Worm (Caenorhabditis elegans): ENCODE data around the gene rab-39.

Gene rab-39

DNA sequence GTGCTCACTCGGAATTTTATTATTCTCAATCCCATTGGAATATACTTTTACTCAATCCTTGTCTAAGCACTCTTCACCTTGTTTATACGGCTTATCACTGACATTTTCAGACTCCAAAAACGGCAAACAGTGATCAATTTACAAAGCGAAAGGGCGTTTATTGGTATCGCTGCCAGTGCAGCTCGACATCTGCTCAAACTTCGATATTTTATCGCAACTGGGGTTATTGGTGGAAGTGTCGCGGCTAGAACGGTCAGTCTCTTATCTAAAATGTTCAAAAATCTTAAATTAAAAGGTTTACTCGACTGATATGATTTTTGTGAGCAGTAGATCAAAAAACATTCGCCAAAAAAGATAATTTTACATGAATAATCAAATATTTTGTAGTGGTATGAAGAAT is 2.8 kb upstream of the rab-39 start:
- no peak for TF ChIP-seq unc-62 (GFP tag; optimal IDR thresholded peaks at IDR 0.05)

DNA sequence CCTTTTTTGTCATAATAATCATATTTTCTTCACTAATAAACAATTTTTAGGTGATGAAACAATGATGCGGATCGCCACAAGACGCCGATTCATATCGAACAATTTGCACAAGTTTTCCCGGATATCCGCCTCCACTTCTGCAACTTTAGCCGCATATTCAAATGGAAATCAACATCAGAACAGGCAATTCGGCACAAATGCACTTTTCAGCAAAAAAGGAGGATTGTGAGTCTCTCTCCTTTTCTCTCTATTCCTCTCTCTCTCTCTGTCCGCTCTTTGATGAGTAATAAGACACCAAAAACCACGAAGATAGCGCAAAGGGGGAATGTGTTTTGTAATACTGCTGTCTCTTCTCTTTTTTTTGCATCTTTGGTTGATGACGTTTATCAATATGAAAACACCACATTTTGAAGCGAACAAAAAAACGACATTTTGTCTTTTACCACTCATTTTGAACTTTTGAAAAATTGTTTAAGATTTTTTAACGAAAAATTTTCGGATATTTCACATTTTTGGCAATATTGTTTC is 2.2 kb upstream of the rab-39 start, which contains the start of gene eat-3:
TSS of gene eat-3 (plus strand) at position 51 of the 528 bp plus-strand sequence.
- TF ChIP-seq unc-62 (GFP tag; optimal IDR thresholded peaks at IDR 0.05) = no peak

DNA sequence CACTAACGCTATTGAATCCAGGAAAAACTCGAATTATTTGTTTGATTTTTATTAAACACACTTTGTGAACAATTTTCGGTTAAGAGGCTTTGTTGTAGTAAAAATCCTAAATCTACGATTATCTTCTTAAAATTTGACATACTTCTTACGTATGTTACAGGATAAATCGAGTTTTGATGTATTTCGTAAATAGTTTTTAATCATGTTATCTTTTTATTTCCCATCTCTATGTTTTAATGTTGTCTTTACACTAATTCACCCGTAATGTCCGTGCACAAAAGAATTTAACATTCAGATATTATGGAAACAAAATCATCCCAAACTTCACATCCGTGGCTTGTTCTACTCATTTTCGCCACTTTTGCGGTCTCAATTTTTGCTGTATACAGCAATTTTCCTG is 940 bp upstream of the rab-39 start, which contains the start of gene egli-1:
TSS of gene egli-1 (plus strand) at position 301 of the 400 bp plus-strand sequence.
- no peak for TF ChIP-seq unc-62 (GFP tag; optimal IDR thresholded peaks at IDR 0.05)

DNA sequence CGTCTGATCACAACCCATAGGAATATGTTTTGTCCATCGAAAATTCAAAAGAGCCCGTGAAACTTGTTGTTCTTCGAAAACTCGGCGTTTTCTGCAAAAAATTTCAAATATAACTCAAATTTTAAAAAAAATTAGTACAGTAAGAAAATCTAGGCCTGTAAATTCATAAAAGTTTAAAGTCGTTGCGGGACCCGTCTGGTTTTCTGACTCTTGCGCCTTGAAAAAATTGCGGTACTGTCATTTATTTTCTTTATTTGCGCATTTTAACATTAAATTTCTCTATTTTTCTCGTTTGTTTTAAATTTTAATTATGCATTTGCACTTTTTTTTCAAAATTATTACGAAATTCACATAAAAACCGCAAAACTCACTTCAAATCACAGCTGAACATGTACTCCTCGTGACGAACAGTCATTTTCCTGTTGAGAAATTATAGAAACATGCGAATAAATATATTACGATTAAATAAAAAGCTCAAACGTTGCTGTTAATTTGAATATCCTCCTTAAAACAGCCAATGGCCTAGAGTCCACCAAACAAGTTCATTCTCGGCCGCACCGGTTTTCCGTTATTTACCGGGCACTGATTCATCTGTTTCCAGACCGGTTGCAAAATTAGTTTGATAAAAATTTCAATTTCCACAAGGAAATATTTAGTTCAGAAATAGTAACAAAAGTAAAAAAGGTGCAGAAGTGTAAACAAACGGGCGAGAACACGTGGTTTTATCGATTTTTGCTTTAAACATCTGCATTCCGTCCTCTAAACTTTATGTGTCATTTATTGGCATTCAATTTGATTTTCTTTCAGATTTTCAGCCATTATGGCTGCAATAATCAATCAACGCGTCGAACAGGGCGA is 3.4 kb downstream of the rab-39 start, which contains the start of the genes csa-1 and wdfy-2:
TSS of gene csa-1 (minus strand) at position 669 of the 858 bp plus-strand sequence.
TSS of gene wdfy-2 (plus strand) at position 808 of the 858 bp plus-strand sequence.
- TF ChIP-seq unc-62 (GFP tag; optimal IDR thresholded peaks at IDR 0.05) = no peak

DNA sequence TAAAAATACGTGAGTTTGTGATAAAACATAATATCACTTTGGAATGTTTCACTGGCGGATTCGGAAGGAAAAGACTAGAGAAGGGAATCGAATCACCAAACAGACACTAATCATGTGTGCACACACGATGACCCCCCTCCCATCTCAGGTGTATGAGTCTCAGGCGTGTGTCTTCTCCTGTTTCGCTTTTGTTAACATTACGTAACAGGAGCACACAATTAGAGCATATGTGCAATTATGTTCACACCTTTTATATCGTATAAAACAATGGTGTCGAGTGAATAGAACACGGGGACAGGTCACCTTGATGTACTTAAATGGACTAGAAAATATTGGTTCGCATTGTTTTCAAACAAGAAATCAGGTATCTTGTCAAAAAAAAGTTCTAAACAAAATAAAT is 5.9 kb downstream of the rab-39 start:
- TF ChIP-seq unc-62 (GFP tag; optimal IDR thresholded peaks at IDR 0.05) = no peak

DNA sequence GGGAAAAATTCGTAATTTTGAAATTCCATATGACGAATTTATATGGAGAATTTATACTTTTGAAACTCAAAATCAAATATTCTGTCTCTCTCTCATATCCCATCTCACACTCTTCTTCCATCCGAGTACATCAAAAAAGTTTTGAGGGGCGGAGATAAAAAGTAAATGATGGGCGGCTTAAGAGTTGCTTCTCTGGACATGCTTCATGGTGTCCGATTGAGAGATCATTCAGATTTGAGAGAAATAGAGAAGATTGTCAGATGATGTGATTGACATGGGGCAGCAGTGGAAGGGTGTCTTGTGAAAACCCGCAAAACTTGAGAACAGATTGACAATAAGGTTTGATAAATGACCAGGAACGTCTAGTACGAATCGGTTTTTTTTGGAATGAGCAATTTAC is 7.0 kb downstream of the rab-39 start:
- TF ChIP-seq unc-62 (GFP tag; optimal IDR thresholded peaks at IDR 0.05) = no peak

DNA sequence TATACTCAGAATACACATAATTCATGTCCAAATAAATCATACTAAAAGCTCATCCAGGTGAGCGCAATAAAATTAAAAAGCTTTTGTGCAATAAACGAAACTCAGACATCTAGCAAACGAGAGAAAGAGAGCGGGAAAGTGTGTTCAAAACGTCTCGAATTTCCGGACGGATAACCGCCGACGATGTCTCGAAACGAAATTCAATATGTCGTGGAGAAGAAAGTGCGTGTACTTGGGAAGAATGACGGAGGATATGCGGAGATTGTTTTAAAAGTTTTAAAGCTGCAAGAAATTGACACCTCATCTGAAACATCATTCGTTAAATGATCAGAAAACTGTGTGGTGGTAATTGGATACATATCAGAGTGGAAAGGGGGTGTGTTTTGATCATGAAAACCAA is 8.0 kb downstream of the rab-39 start:
- TF ChIP-seq unc-62 (GFP tag; optimal IDR thresholded peaks at IDR 0.05) = no peak

- no peak for TF ChIP-seq unc-62 (GFP tag; optimal IDR thresholded peaks at IDR 0.05)
Observed at ce11 chrII:9313335-9313734, 9.4 kb downstream of the rab-39 start.

DNA sequence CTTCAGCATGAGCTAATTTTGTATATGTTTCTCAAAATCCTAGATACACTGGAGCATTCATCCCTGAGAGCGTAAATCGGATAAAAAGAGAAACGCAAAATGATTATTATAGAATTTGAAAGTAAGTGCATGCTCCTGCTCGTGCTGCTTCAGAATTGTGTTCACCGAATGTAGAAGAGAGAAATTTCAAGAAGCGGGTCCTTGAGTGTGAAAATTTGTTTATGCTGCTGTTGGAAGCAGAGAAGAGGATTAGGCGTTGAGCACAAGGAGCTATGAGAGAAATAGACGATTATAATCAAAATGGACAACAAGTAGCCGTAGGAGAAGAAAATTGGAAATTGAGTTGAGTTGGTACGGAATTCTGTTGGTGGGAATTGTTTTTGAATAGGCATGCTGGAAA is 11.0 kb downstream of the rab-39 start:
- TF ChIP-seq unc-62 (GFP tag; optimal IDR thresholded peaks at IDR 0.05) = no peak

DNA sequence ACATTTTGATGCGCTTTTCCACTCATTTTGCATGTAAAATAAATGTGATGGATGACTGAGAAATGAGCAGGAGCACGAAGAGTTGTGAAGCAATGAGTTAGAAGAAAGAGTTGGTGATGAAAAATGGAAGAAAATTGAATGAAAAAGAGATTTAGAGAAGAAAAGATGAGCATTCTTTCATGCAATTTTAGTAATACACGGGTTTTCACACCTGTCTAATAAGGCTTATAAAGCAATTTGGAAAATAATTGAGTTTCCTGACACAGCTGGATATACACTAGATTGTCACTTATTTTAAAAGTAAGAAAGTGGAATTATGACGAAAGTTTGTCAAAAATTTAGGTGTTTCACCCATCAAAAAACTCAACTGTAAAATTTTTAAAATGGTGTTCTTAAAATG is 11.9 kb downstream of the rab-39 start:
- TF ChIP-seq unc-62 (GFP tag; optimal IDR thresholded peaks at IDR 0.05) = no peak

DNA sequence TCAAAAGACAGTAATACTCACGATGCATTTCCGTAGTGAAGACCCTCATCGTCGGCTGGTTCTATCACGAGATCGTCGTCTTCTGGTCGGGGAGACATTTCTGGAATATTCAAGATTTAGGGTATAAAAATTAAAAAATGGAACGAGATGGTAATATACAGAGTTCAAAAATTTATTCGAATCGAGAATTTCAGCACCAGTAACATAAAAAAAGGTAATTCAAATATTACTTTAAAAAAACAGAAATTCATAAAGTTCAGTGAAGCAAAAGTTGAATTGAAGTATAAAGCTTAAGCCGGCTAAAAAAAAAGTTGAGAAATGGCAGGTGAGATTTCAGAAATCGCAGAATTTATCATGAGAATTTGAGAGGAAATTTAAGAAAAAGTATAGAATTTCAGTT is 12.5 kb downstream of the rab-39 start, which contains the start of gene cam-1:
TSS of gene cam-1 (minus strand) at position 101 of the 400 bp plus-strand sequence.
- no peak for TF ChIP-seq unc-62 (GFP tag; optimal IDR thresholded peaks at IDR 0.05)

DNA sequence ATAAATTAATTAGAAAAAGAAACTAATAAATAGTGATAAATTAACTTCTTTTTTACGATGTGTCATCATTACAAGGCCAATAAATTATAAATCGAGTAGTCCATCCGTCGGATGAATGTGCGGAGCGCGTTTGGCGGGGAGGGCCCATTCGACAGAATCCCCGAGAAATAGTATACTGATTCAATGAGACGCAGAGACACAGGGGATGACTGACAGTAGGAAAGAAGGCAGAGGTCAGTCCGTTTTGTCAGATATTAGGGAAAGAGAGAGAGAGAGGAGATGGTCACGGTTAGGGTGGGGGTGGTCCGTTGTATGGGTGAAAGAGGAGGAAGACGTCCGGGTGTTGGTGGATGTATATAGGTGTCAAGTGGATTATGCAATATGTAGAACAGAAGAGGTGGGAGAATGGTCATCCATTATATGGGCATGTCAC is 14.1 kb downstream of the rab-39 start:
- TF ChIP-seq unc-62 (GFP tag; optimal IDR thresholded peaks at IDR 0.05) = no peak

ce11 chrII:9306835-9307234 is 15.9 kb downstream of the rab-39 start:
- TF ChIP-seq unc-62 (GFP tag; optimal IDR thresholded peaks at IDR 0.05) = no peak

DNA sequence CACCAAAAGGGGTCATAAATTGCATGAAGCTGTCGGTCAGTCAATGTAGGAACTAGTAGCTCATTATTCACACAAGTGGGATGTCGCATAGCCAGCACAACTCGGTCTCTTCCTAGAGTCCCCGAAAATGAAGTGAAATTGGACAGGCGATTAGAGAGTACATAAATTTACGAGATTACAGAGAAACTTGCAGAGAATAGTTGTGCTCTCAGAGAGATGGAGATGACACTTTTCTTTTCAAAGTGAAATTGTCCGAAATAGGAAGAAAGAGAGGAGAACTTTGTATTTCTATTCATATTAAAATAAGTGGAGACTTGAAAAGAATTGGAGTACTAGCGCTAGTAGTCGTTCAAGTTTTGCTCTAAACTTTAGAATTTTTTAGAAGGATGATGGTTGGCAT is 17.1 kb downstream of the rab-39 start:
- no peak for TF ChIP-seq unc-62 (GFP tag; optimal IDR thresholded peaks at IDR 0.05)

DNA sequence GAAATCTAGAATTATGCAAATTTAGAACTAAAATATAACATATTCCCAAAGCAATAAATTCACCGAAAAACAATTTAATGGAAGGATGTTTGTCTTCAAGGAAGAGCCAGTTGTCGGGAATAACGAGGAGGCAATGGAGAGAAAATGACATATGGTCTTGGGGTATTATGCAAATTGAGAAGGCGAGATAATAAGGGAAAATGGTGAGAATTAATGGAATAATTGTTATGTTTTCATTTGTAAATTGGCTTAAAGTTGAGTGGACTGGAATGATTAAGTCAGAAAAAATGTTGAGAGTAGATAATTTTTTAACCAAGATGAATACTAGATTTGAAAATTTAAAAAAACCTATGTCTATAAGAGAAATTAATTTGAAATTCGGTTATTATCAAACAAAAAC is 17.9 kb downstream of the rab-39 start:
- no peak for TF ChIP-seq unc-62 (GFP tag; optimal IDR thresholded peaks at IDR 0.05)

DNA sequence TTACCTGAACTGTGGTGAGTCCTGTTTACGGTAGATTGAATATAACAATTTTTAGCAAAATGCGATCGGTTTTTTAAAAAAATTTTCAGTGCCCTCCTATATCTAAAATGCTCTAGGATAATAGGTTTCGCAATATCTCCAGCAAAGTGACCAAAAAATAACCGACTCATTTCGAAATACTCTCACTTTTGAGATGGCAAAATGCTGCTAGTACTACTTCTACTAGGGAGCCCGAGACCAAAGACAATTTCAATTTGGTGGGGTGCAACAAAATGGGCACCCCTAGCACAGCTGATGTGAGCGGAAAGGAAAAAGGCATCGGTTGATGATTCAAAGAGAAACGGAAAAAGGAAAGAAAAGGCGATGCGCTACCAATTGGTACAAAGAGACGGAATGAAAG is 19.2 kb downstream of the rab-39 start:
- no peak for TF ChIP-seq unc-62 (GFP tag; optimal IDR thresholded peaks at IDR 0.05)

- no peak for TF ChIP-seq unc-62 (GFP tag; optimal IDR thresholded peaks at IDR 0.05)
Observed at ce11 chrII:9301065-9301464, 21.7 kb downstream of the rab-39 start.
